Worm (Caenorhabditis elegans): ENCODE data around the gene C54F6.12.

DNA sequence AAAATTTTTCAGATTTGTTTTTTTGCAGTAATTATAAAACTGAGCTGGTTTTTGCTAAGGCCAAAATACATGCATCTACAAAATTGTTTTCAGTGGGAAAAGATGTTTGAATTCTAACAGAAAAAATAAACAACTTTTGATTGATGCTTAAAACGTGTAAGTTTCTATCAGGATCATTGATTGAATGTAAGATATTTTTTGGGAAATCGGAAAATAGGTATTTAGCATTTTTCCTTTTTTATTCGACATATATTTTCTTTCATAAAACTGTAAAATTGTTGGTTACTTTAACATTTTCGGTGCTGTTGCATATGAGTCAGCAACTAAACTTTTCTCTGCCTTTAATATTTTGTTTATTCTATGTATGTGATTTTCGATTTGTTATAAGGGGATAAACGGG is 13.5 kb downstream of the C54F6.12 start, which contains the start of gene C54F6.20:
- no peak for TF ChIP-seq F55B11.4 (tag; optimal IDR thresholded peaks at IDR 0.05; ENCODE audit: borderline replicate concordance, insufficient read depth)
- TF ChIP-seq ztf-18 (tag; optimal IDR thresholded peaks at IDR 0.05) = no peak
- no peak for TF ChIP-seq lin-26 (GFP tag; IDR thresholded peaks at IDR 0.05)
- no peak for TF ChIP-seq rpc-1 (optimal IDR thresholded peaks at IDR 0.05)
- no peak for TF ChIP-seq rpc-1 (tag; optimal IDR thresholded peaks at IDR 0.05)
- TF ChIP-seq dox-1 (GFP tag; IDR thresholded peaks at IDR 0.05) = no peak
- no peak for TF ChIP-seq atf-7 (tag; optimal IDR thresholded peaks at IDR 0.05)
- TF ChIP-seq efl-1 (GFP tag; optimal IDR thresholded peaks at IDR 0.05) = no peak
